Worm (Caenorhabditis elegans) whole organism, L1 larva: Measurements from ENCODE around the gene kgb-2.

Experiments
- aly-2 ChIP-seq: fragments of 150-350 bp; optimal IDR thresholded peaks from 2 replicates; lab custom pipeline; 2014; ENCODE audit warnings: missing biosample characterization, missing genetic modification characterization
- blmp-1 ChIP-seq: fragments of 150-350 bp; optimal IDR thresholded peaks from 2 replicates; lab custom pipeline; 2014; ENCODE audit warnings: missing biosample characterization, missing genetic modification characterization
- ceh-88 ChIP-seq: fragments of 200-800 bp; sonication (Bioruptor generic); IDR thresholded peaks from 2 replicates; pipeline ENCODE4 v1.3.6; 2022; ENCODE audit warnings: missing genetic modification characterization, missing compliant biosample characterization
- lin-39 ChIP-seq: fragments of 150-350 bp; optimal IDR thresholded peaks from 2 replicates; lab custom pipeline; 2014; ENCODE audit warnings: missing biosample characterization, missing genetic modification reagents, missing genetic modification characterization
- nhr-19 ChIP-seq: fragments of 200-800 bp; sonication (Bioruptor generic); conservative IDR thresholded peaks from 2 replicates; pipeline ENCODE4 v1.3.6; 2022; ENCODE audit warnings: missing genetic modification characterization, missing compliant biosample characterization
- nhr-28 ChIP-seq: fragments of 150-350 bp; optimal IDR thresholded peaks from 2 replicates; lab custom pipeline; 2014; ENCODE audit warnings: missing biosample characterization, missing genetic modification characterization
- rnt-1 ChIP-seq: sonication (generic microtip); optimal IDR thresholded peaks from 2 replicates; lab custom pipeline; 2016; ENCODE audit warnings: mild to moderate bottlenecking, missing genetic modification characterization, moderate library complexity, missing compliant biosample characterization
- ztf-4 ChIP-seq: fragments of 150-350 bp; optimal IDR thresholded peaks from 2 replicates; lab custom pipeline; 2014; ENCODE audit warnings: missing biosample characterization, missing genetic modification characterization

- TF ChIP-seq ceh-88 (GFP tag; lab: Robert Waterston, UW), result no peak
- peak; percentile 18 for TF ChIP-seq blmp-1 (tag; lab: Kevin White, UChicago)
- no peak for TF ChIP-seq ztf-4 (tag; lab: Kevin White, UChicago)
- TF ChIP-seq nhr-19 (GFP tag; lab: Robert Waterston, UW), result no peak
- no peak for TF ChIP-seq aly-2 (tag; lab: Kevin White, UChicago)
- TF ChIP-seq nhr-28, result no peak
- TF ChIP-seq rnt-1, result no peak
- TF ChIP-seq lin-39 (tag; lab: Kevin White, UChicago), result no peak
These were observed 7.5 kb upstream of the kgb-2 start, which contains the start of gene Y37E11B.6 for ce11 chrIV:3599126-3599525.
